Fruit fly (Drosophila melanogaster) whole organism: ENCODE data around the gene CG11263.

Experiments
- CG8478 ChIP-seq: fragments of >200 bp; optimal IDR thresholded peaks from 2 replicates; lab custom pipeline; 2018; ENCODE audit warnings: inconsistent platforms
- Dll ChIP-seq: fragments of >200 bp; optimal IDR thresholded peaks from 2 replicates; lab custom pipeline; 2017
- EcR ChIP-seq, 2 experiments: fragments of >200 bp; optimal IDR thresholded peaks; 2 replicates each; lab custom pipeline; 2017; ENCODE audit warnings: missing biosample characterization in 2 of 2, missing genetic modification characterization in 2 of 2, missing genetic modification reagents in 2 of 2
- pan ChIP-seq: fragments of >200 bp; optimal IDR thresholded peaks from 2 replicates; lab custom pipeline; 2017
- psq ChIP-seq: fragments of >200 bp; optimal IDR thresholded peaks from 2 replicates; lab custom pipeline; 2017
- usp ChIP-seq: fragments of >200 bp; optimal IDR thresholded peaks from 2 replicates; lab custom pipeline; 2017; ENCODE audit warnings: missing biosample characterization, missing genetic modification characterization, mixed read lengths

- no peak for TF ChIP-seq CG8478 (lab: Kevin White, UChicago)
- TF ChIP-seq usp (GFP tag; lab: Kevin White, UChicago): no peak
- TF ChIP-seq Dll (lab: Kevin White, UChicago): no peak
- no peak for TF ChIP-seq psq (lab: Kevin White, UChicago)
- TF ChIP-seq pan (lab: Kevin White, UChicago): no peak
- no peak for TF ChIP-seq EcR (GFP tag; optimal IDR thresholded peaks at IDR 0.05; lab: Kevin White, UChicago)
Observed at dm6 chr3L:13046758-13047157, 40.1 kb downstream of the CG11263 start, which contains the start of gene CG11279.
